Fruit fly (Drosophila melanogaster) Kc167 (cell line): Measurements from ENCODE around the gene CG15208.

ENCODE experiments used
- Myc ChIP-seq: fragments of >200 bp; optimal IDR thresholded peaks from 2 replicates; lab custom pipeline; 2017; ENCODE audit warnings: missing external identifiers
- Sin3A ChIP-seq: fragments of >200 bp; optimal IDR thresholded peaks from 2 replicates; lab custom pipeline; 2018; ENCODE audit warnings: missing external identifiers
- h ChIP-seq: fragments of >200 bp; optimal IDR thresholded peaks from 3 replicates; lab custom pipeline; 2018; ENCODE audit warnings: missing external identifiers
- psq ChIP-seq: fragments of >200 bp; optimal IDR thresholded peaks from 2 replicates; lab custom pipeline; 2017; ENCODE audit warnings: missing external identifiers
- ttk ChIP-seq: sonication (Bioruptor generic); optimal IDR thresholded peaks from 2 replicates; lab custom pipeline; 2017; ENCODE audit warnings: missing external identifiers

DNA sequence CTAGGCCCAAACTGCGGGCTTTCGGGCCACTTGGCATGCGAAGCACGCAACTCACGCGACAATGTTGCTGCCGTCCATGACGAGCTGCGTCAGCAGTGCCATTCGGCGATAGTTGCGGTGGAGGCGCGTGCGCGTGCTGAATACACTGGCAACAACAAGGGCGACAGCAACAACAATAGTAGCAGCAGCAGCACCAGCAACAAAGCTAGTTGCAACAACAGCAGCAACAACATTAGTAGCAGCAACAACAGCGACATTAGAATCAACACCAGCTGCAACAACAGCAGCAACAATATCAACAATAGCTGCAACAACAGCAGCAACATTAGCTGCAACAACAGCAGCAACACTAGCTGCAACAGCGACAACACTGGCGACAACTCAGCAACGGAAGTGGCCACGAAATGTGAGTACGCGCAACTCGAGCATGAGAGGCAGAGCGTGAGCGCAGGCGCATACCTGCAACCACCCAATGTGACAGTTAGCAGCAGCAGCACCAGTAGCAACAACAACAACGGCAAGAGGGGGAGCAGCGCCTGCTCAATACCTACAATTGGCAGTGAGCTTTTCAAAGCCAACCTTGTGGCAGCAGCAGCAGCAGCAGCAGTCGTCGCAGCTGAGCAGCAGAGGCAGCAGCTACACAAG, 6.6 kb downstream of the CG15208 start:
- no peak for TF ChIP-seq Sin3A (lab: Kevin White, UChicago)
- no peak for TF ChIP-seq h
- TF ChIP-seq Myc (lab: Kevin White, UChicago): no peak
- no peak for TF ChIP-seq ttk (lab: Kevin White, UChicago)
- no peak for TF ChIP-seq psq (lab: Kevin White, UChicago)
